Worm (Caenorhabditis elegans) whole organism, dauer: ENCODE data around the gene K07C11.8.

ENCODE experiments used
- unc-62 ChIP-seq: sonication (generic microtip); optimal IDR thresholded peaks from 2 replicates; lab custom pipeline; 2017; ENCODE audit warnings: missing biosample characterization, missing genetic modification reagents, missing genetic modification characterization

K07C11.8 gene

ce11 chrV:8203085-8203643, 14.5 kb downstream of the K07C11.8 start, which contains the start of gene cest-17:
Gene cest-17, plus strand, starts transcription at chrV:8203332.
- no peak for TF ChIP-seq unc-62 (GFP tag; lab: Kevin White, UChicago)

ce11 chrV:8201229-8201858, 16.3 kb downstream of the K07C11.8 start, which contains the start of gene cri-2:
Gene cri-2, plus strand, starts transcription at chrV:8201808.
- no peak for TF ChIP-seq unc-62 (GFP tag; lab: Kevin White, UChicago)

- no peak for TF ChIP-seq unc-62 (GFP tag; lab: Kevin White, UChicago)
These were observed 18.7 kb downstream of the K07C11.8 start, which contains the start of gene F20D6.11 for ce11 chrV:8198994-8199393. Gene F20D6.11, minus strand, starts transcription at chrV:8199094.

- TF ChIP-seq unc-62 (GFP tag; lab: Kevin White, UChicago), result no peak
These were observed 20.7 kb downstream of the K07C11.8 start for ce11 chrV:8196993-8197392.

ce11 chrV:8195889-8196418, 21.7 kb downstream of the K07C11.8 start, which contains the start of gene F20D6.10:
Gene F20D6.10, minus strand, starts transcription at chrV:8195939.
- TF ChIP-seq unc-62 (GFP tag; lab: Kevin White, UChicago), result no peak

- no peak for TF ChIP-seq unc-62 (GFP tag; lab: Kevin White, UChicago)
These were observed 27.3 kb downstream of the K07C11.8 start, which contains the start of gene F20D6.1 for ce11 chrV:8190430-8190829. Gene F20D6.1, plus strand, starts transcription at chrV:8190730.

ce11 chrV:8190016-8190415, 27.7 kb downstream of the K07C11.8 start, which contains the start of gene F20D6.12:
Gene F20D6.12, minus strand, starts transcription at chrV:8190116.
- TF ChIP-seq unc-62 (GFP tag; lab: Kevin White, UChicago), result no peak

- TF ChIP-seq unc-62 (GFP tag; lab: Kevin White, UChicago), result no peak
These were observed 29.3 kb downstream of the K07C11.8 start, which contains the start of gene F20D6.15 for ce11 chrV:8188421-8188820. Gene F20D6.15, minus strand, starts transcription at chrV:8188467.

ce11 chrV:8185737-8186136, 31.9 kb downstream of the K07C11.8 start, which contains the start of gene F20D6.2:
Gene F20D6.2, plus strand, starts transcription at chrV:8186037.
- no peak for TF ChIP-seq unc-62 (GFP tag; lab: Kevin White, UChicago)

ce11 chrV:8183384-8183783, 34.3 kb downstream of the K07C11.8 start, which contains the start of gene srp-8:
Gene srp-8, plus strand, starts transcription at chrV:8183684.
- no peak for TF ChIP-seq unc-62 (GFP tag; lab: Kevin White, UChicago)

ce11 chrV:8178914-8179542, 38.7 kb downstream of the K07C11.8 start, which contains the start of gene srp-7:
Gene srp-7, plus strand, starts transcription at chrV:8179126.
- no peak for TF ChIP-seq unc-62 (GFP tag; lab: Kevin White, UChicago)

- TF ChIP-seq unc-62 (GFP tag; lab: Kevin White, UChicago), result no peak
These were observed 39.4 kb downstream of the K07C11.8 start for ce11 chrV:8178279-8178678.

- TF ChIP-seq unc-62 (GFP tag; lab: Kevin White, UChicago), result no peak
These were observed 40.3 kb downstream of the K07C11.8 start, which contains the start of gene F20D6.9 for ce11 chrV:8177349-8177748. Gene F20D6.9, minus strand, starts transcription at chrV:8177449.

ce11 chrV:8171688-8172087, 46.0 kb downstream of the K07C11.8 start:
- TF ChIP-seq unc-62 (GFP tag; lab: Kevin White, UChicago), result no peak

- TF ChIP-seq unc-62 (GFP tag; lab: Kevin White, UChicago), result no peak
These were observed 47.4 kb downstream of the K07C11.8 start for ce11 chrV:8170300-8170699.

- no peak for TF ChIP-seq unc-62 (GFP tag; lab: Kevin White, UChicago)
These were observed 48.5 kb downstream of the K07C11.8 start for ce11 chrV:8169150-8169549.
